Worm (Caenorhabditis elegans) whole organism, young adult: ENCODE results near the gene hpo-31.
A peak's percentile ranks its signal among the peaks of the same experiment; 100 is the strongest.

Experiments used
- C06A6.2 ChIP-seq: fragments of 200-800 bp; sonication (Bioruptor generic); conservative IDR thresholded peaks from 2 replicates; pipeline ENCODE4 v1.3.6; 2022; ENCODE audit warnings: missing genetic modification characterization, missing compliant biosample characterization
- D2030.7 ChIP-seq: fragments of 200-800 bp; sonication (Bioruptor generic); IDR thresholded peaks from 2 replicates; pipeline ENCODE4 v1.3.6; 2022; ENCODE audit warnings: missing genetic modification reagents, missing genetic modification characterization, missing compliant biosample characterization
- F10E7.11 ChIP-seq: sonication (generic microtip); optimal IDR thresholded peaks from 2 replicates; lab custom pipeline; 2017; ENCODE audit warnings: mild to moderate bottlenecking, missing genetic modification characterization, moderate library complexity, missing compliant biosample characterization
- F22D6.2 ChIP-seq: sonication (generic microtip); optimal IDR thresholded peaks from 2 replicates; lab custom pipeline; 2016; ENCODE audit warnings: mild to moderate bottlenecking, missing genetic modification characterization, missing compliant biosample characterization
- F37B4.10 ChIP-seq: fragments of 200-800 bp; sonication (Bioruptor generic); IDR thresholded peaks from 2 replicates; pipeline ENCODE4 v1.3.6; 2022; ENCODE audit warnings: missing genetic modification characterization, missing compliant biosample characterization
- K12H6.12 ChIP-seq: fragments of 200-800 bp; sonication (Bioruptor generic); optimal IDR thresholded peaks from 2 replicates; lab custom pipeline; 2018; ENCODE audit warnings: mild to moderate bottlenecking, missing genetic modification characterization, missing compliant biosample characterization
- Y53F4B.3 ChIP-seq: fragments of 200-800 bp; sonication (Bioruptor generic); IDR thresholded peaks from 2 replicates; pipeline ENCODE4 v1.3.6; 2022; ENCODE audit warnings: missing genetic modification reagents, missing genetic modification characterization, missing compliant biosample characterization
- Y67H2A.10 ChIP-seq: fragments of 200-800 bp; sonication (Bioruptor generic); conservative IDR thresholded peaks from 2 replicates; pipeline ENCODE4 v1.3.6; 2022; ENCODE audit warnings: missing genetic modification reagents, missing genetic modification characterization, missing compliant biosample characterization
- Y95B8A.8 ChIP-seq: fragments of 200-800 bp; sonication (Bioruptor generic); IDR thresholded peaks from 2 replicates; pipeline ENCODE4 v1.3.6; 2022; ENCODE audit warnings: missing genetic modification reagents, missing genetic modification characterization, missing compliant biosample characterization
- akir-1 ChIP-seq: fragments of 200-800 bp; sonication (Bioruptor generic); optimal IDR thresholded peaks from 2 replicates; lab custom pipeline; 2018; ENCODE audit warnings: mild to moderate bottlenecking, missing genetic modification characterization, moderate library complexity, missing compliant biosample characterization
- aptf-3 ChIP-seq: fragments of 200-800 bp; sonication (Bioruptor generic); IDR thresholded peaks from 2 replicates; pipeline ENCODE4 v1.3.6; 2022; ENCODE audit warnings: missing genetic modification characterization, missing compliant biosample characterization
- atf-7 ChIP-seq: sonication (generic microtip); optimal IDR thresholded peaks from 2 replicates; lab custom pipeline; 2017; ENCODE audit warnings: mild to moderate bottlenecking, missing genetic modification characterization, missing compliant biosample characterization
- ccch-3 ChIP-seq: fragments of 200-800 bp; sonication (Bioruptor generic); optimal IDR thresholded peaks from 2 replicates; lab custom pipeline; 2018; ENCODE audit warnings: mild to moderate bottlenecking, missing genetic modification characterization, missing compliant biosample characterization
- ceh-100 ChIP-seq: fragments of 200-800 bp; sonication (Bioruptor generic); IDR thresholded peaks from 2 replicates; pipeline ENCODE4 v1.3.6; 2022; ENCODE audit warnings: missing genetic modification reagents, missing genetic modification characterization, missing compliant biosample characterization
- ceh-79 ChIP-seq: sonication (generic microtip); optimal IDR thresholded peaks from 2 replicates; lab custom pipeline; 2017; ENCODE audit warnings: mild to moderate bottlenecking, missing genetic modification characterization, missing compliant biosample characterization
- chd-7 ChIP-seq: sonication (generic microtip); optimal IDR thresholded peaks from 2 replicates; lab custom pipeline; 2016; ENCODE audit warnings: mild to moderate bottlenecking, missing genetic modification characterization, moderate library complexity, missing compliant biosample characterization
- dpff-1 ChIP-seq: sonication (generic microtip); optimal IDR thresholded peaks from 2 replicates; lab custom pipeline; 2017; ENCODE audit warnings: mild to moderate bottlenecking, missing genetic modification characterization, missing compliant biosample characterization
- efl-1 ChIP-seq: fragments of 150-350 bp; optimal IDR thresholded peaks from 2 replicates; lab custom pipeline; 2014; ENCODE audit warnings: missing biosample characterization, missing genetic modification reagents, missing genetic modification characterization
- egl-18 ChIP-seq: fragments of 200-800 bp; sonication (Bioruptor generic); IDR thresholded peaks from 2 replicates; pipeline ENCODE4 v1.3.6; 2022; ENCODE audit warnings: missing genetic modification reagents, missing genetic modification characterization, missing compliant biosample characterization
- egl-44 ChIP-seq: fragments of 200-800 bp; sonication (Bioruptor generic); IDR thresholded peaks from 2 replicates; pipeline ENCODE4 v1.3.6; 2022; ENCODE audit warnings: missing genetic modification reagents, missing genetic modification characterization, missing compliant biosample characterization
- ekl-4 ChIP-seq: fragments of 200-800 bp; sonication (Bioruptor generic); IDR thresholded peaks from 2 replicates; pipeline ENCODE4 v1.3.6; 2022; ENCODE audit warnings: missing genetic modification reagents, missing genetic modification characterization, missing compliant biosample characterization
- gei-17 ChIP-seq: fragments of 200-800 bp; sonication (Bioruptor generic); optimal IDR thresholded peaks from 2 replicates; lab custom pipeline; 2018; ENCODE audit warnings: mild to moderate bottlenecking, missing genetic modification characterization, missing compliant biosample characterization
- hlh-12 ChIP-seq: sonication (generic microtip); optimal IDR thresholded peaks from 2 replicates; lab custom pipeline; 2016; ENCODE audit warnings: missing genetic modification characterization, missing compliant biosample characterization
- hlh-26 ChIP-seq: fragments of 200-800 bp; sonication (Bioruptor generic); conservative IDR thresholded peaks from 2 replicates; pipeline ENCODE4 v1.3.6; 2022; ENCODE audit warnings: missing genetic modification reagents, missing genetic modification characterization, missing compliant biosample characterization
- madf-3 ChIP-seq: fragments of 200-800 bp; sonication (Bioruptor generic); IDR thresholded peaks from 2 replicates; pipeline ENCODE4 v1.3.6; 2022; ENCODE audit warnings: missing genetic modification reagents, missing genetic modification characterization, missing compliant biosample characterization
- madf-6 ChIP-seq: fragments of 200-800 bp; sonication (Bioruptor generic); IDR thresholded peaks from 2 replicates; pipeline ENCODE4 v1.3.6; 2022; ENCODE audit warnings: missing genetic modification reagents, missing genetic modification characterization, missing compliant biosample characterization
- madf-8 ChIP-seq: fragments of 200-800 bp; sonication (Bioruptor generic); conservative IDR thresholded peaks from 2 replicates; pipeline ENCODE4 v1.3.6; 2022; ENCODE audit warnings: missing genetic modification reagents, missing genetic modification characterization, missing compliant biosample characterization
- mcd-1 ChIP-seq: fragments of 200-800 bp; sonication (Bioruptor generic); IDR thresholded peaks from 2 replicates; pipeline ENCODE4 v1.3.6; 2022; ENCODE audit warnings: missing genetic modification reagents, missing genetic modification characterization, missing compliant biosample characterization
- mel-28 ChIP-seq: sonication (generic microtip); optimal IDR thresholded peaks from 2 replicates; lab custom pipeline; 2016; ENCODE audit warnings: borderline replicate concordance, mild to moderate bottlenecking, missing genetic modification characterization, missing compliant biosample characterization
- nhr-27 ChIP-seq: fragments of 200-800 bp; sonication (Bioruptor generic); optimal IDR thresholded peaks from 2 replicates; lab custom pipeline; 2018; ENCODE audit warnings: mild to moderate bottlenecking, missing genetic modification characterization, moderate library complexity, missing compliant biosample characterization
- rcor-1 ChIP-seq: fragments of 200-800 bp; sonication (Bioruptor generic); IDR thresholded peaks from 2 replicates; pipeline ENCODE4 v1.3.6; 2022; ENCODE audit warnings: missing genetic modification reagents, missing genetic modification characterization, missing compliant biosample characterization
- rec-8 ChIP-seq, 2 experiments: sonication (generic microtip); optimal IDR thresholded peaks; 2 replicates each; lab custom pipeline; 2016; ENCODE audit warnings: mild to moderate bottlenecking in 2 of 2, missing genetic modification characterization in 2 of 2, missing genetic modification reagents in 2 of 2, missing genotype in 2 of 2, missing biosample characterization in 1 of 2, missing compliant biosample characterization in 1 of 2, moderate library complexity in 1 of 2
- repo-1 ChIP-seq: sonication (generic microtip); optimal IDR thresholded peaks from 2 replicates; lab custom pipeline; 2017; ENCODE audit warnings: mild to moderate bottlenecking, missing genetic modification characterization, missing compliant biosample characterization
- snpc-1.1 ChIP-seq: sonication (generic microtip); optimal IDR thresholded peaks from 2 replicates; lab custom pipeline; 2017; ENCODE audit warnings: missing genetic modification characterization, mild to moderate bottlenecking, missing compliant biosample characterization, antibody characterized with exemption, moderate library complexity, missing genotype, missing genetic modification reagents; ENCODE audit not compliant: insufficient read depth
- somi-1 ChIP-seq: fragments of 200-800 bp; sonication (Bioruptor generic); optimal IDR thresholded peaks from 2 replicates; lab custom pipeline; 2018; ENCODE audit warnings: mild to moderate bottlenecking, missing genetic modification characterization, missing compliant biosample characterization
- zim-3 ChIP-seq: sonication (generic microtip); optimal IDR thresholded peaks from 2 replicates; lab custom pipeline; 2017; ENCODE audit warnings: mild to moderate bottlenecking, missing genetic modification characterization, moderate library complexity, missing compliant biosample characterization
- ztf-28 ChIP-seq: fragments of 200-800 bp; sonication (Bioruptor generic); IDR thresholded peaks from 2 replicates; pipeline ENCODE4 v1.3.6; 2022; ENCODE audit warnings: missing genetic modification reagents, missing genetic modification characterization, missing compliant biosample characterization
- ztf-6 ChIP-seq: fragments of 200-800 bp; sonication (Bioruptor generic); IDR thresholded peaks from 2 replicates; pipeline ENCODE4 v1.3.6; 2022; ENCODE audit warnings: missing genetic modification reagents, missing genetic modification characterization, missing compliant biosample characterization

The hpo-31 gene

DNA sequence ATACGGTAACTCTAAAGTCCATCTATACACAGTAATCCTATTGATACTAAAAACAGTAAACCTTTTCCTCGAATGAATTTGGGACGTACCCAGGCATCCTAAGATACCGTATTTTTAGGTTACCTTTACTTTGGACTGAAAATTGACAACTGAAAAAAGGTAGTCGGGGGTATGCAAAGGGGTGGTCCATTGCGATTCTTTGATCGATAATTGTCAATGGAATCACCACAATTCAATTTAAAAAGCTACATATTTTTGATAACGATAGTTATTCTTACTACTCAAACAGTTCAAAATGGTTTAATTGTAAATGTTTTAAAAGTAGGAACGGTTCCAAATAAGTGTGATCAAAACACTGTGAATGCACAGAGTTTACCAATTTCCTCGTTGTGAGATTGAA is 11.1 kb downstream of the hpo-31 start, which contains the start of gene srx-129:
Gene srx-129 (plus strand): TSS at position 301 of the 400 bp plus-strand sequence.
- TF ChIP-seq nhr-27 (no peak), aptf-3 (no peak), mel-28 (tag; lab: Kevin White, UChicago) (no peak), dpff-1 (no peak), snpc-1.1 (tag; lab: Kevin White, UChicago) (no peak), repo-1 (tag; lab: Kevin White, UChicago) (no peak), hlh-12 (tag; lab: Kevin White, UChicago) (no peak), Y53F4B.3 (GFP tag; lab: Robert Waterston, UW) (no peak), Y95B8A.8 (GFP tag; lab: Robert Waterston, UW) (no peak), efl-1 (no peak), gei-17 (GFP tag; lab: Kevin White, UChicago) (no peak)

DNA sequence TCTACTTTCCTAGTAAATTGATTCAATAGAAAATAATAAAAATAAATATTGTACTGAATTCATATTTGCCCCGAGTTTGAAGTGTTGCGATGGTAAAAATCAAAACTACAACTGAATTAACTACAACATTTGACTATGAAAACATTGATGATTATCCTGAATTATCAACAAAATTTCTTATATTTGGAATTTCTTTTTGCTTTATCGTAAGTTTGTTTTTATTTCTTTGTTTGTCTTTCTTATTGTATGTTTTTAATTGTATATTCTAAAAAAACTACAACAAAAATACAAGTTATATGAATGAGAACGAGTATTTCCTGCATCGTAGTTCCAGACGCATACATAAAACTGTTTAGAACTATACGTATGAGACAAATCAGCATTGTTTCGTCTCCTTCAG is 14.3 kb downstream of the hpo-31 start, which contains the start of gene srx-128:
Gene srx-128 (plus strand): TSS at position 301 of the 400 bp plus-strand sequence.
- TF ChIP-seq mcd-1 (GFP tag; lab: Robert Waterston, UW) (no peak), aptf-3 (no peak), somi-1 (GFP tag; lab: Kevin White, UChicago) (no peak), ccch-3 (no peak), atf-7 (tag; lab: Kevin White, UChicago) (no peak), madf-8 (GFP tag; lab: Robert Waterston, UW) (no peak), hlh-26 (no peak)

DNA sequence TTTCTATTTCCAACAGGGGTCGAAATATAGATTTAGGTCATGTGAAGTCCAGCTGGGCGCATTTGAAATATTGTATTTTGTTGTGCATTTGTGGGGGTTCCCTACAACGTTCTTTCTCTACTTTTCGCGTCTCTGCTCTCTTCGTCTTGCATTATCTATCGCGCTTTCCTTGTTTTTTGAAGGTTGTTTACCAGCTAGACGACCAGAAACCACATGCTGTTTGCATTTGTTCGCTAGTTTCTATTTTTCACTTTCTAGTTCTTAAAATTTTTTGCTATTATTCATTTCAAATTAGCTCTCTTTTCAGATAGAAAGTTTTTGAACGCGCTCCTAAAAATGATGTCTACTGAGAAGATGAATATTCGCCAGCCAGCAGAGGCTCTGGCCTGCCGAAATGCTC is 16.6 kb downstream of the hpo-31 start, which contains the start of gene F55B12.10:
Gene F55B12.10 (plus strand): TSS at position 301 of the 400 bp plus-strand sequence.
- no peak for TF ChIP-seq madf-3
- no peak for TF ChIP-seq rcor-1 (GFP tag; lab: Robert Waterston, UW)
- TF ChIP-seq ccch-3 = no peak
- no peak for TF ChIP-seq ztf-28 (GFP tag; lab: Robert Waterston, UW)
- TF ChIP-seq K12H6.12 = peak; percentile 7

DNA sequence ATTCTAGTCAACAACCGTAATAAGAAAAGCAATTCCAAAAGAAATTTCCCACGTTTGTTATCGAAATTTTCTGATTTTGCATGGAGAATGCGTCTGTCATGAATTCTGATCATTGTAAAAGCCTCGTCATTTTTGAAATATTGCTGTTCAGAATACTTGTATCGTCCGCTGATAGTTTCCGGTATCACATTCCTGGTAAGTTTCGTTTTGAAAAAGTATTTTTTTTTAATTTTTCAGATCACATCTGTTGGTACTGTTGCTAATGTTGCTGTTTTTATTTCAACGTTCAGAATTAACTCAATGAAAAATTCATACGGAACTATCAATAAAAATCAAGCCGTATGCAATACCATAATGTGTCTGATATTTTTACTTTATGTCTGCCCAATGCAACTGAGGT is 18.1 kb downstream of the hpo-31 start, which contains the start of gene srx-17:
Gene srx-17 (plus strand): TSS at position 301 of the 400 bp plus-strand sequence.
- TF ChIP-seq D2030.7 (GFP tag; lab: Robert Waterston, UW) (no peak), egl-44 (GFP tag; lab: Robert Waterston, UW) (no peak), chd-7 (tag; lab: Kevin White, UChicago) (no peak), F22D6.2 (tag; lab: Kevin White, UChicago) (no peak), F10E7.11 (tag; lab: Kevin White, UChicago) (no peak), Y67H2A.10 (GFP tag; lab: Robert Waterston, UW) (no peak), dpff-1 (no peak), C06A6.2 (no peak), akir-1 (GFP tag; lab: Kevin White, UChicago) (no peak), egl-18 (GFP tag; lab: Robert Waterston, UW) (no peak), Y95B8A.8 (GFP tag; lab: Robert Waterston, UW) (no peak), somi-1 (GFP tag; lab: Kevin White, UChicago) (no peak), rec-8 (tag; optimal IDR thresholded peaks at IDR 0.05; lab: Kevin White, UChicago) (no peak), ztf-6 (GFP tag; lab: Robert Waterston, UW) (no peak), madf-6 (no peak), ekl-4 (no peak), ceh-100 (GFP tag; lab: Robert Waterston, UW) (no peak), F37B4.10 (GFP tag; lab: Robert Waterston, UW) (no peak), zim-3 (tag; lab: Kevin White, UChicago) (no peak), ceh-79 (tag; lab: Kevin White, UChicago) (no peak)
